Worm (Caenorhabditis elegans): ENCODE data around the gene pdha-1.

DNA sequence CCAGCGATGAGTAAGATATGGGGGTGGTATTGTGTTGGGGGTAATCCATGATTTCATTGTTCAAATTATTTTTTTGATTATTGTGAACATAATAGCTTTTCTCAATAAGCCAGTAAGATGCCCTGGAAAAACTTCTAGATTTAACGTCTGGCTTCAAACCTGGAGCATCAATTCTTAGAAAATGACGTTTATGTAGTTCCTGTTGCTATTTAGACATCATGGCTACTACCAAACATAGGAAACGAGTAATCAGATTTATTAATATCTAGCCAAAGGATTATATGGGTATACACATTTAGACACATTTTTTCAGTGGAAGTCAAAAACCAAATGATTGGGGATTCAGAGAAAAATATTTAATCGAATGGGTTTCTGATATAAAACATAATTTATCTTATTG, 6.6 kb upstream of the pdha-1 start:
- TF ChIP-seq elt-3 (tag; optimal IDR thresholded peaks at IDR 0.05) (no peak), lin-13 (tag; optimal IDR thresholded peaks at IDR 0.05) (no peak), lsy-2 (tag; optimal IDR thresholded peaks at IDR 0.05) (no peak), blmp-1 (tag; optimal IDR thresholded peaks at IDR 0.05) (no peak), zip-8 (tag; optimal IDR thresholded peaks at IDR 0.05) (no peak), lin-32 (GFP tag; optimal IDR thresholded peaks at IDR 0.05) (no peak), nhr-76 (tag; optimal IDR thresholded peaks at IDR 0.05) (no peak), nhr-28 (tag; optimal IDR thresholded peaks at IDR 0.05) (no peak), unc-120 (tag; optimal IDR thresholded peaks at IDR 0.05; ENCODE audit: poor library complexity, severe bottlenecking) (no peak), unc-62 (GFP tag; optimal IDR thresholded peaks at IDR 0.05) (no peak), mep-1 (tag; optimal IDR thresholded peaks at IDR 0.05) (no peak), elt-1 (tag; optimal IDR thresholded peaks at IDR 0.05; ENCODE audit: borderline replicate concordance, insufficient read depth) (no peak), ces-1 (GFP tag; optimal IDR thresholded peaks at IDR 0.05) (no peak), sem-2 (GFP tag; optimal IDR thresholded peaks at IDR 0.05) (no peak)

All from whole organism, mixed stage, embryonic.